Worm (Caenorhabditis elegans) whole organism, early embryonic: ENCODE data around the gene C06G3.3.
A peak's percentile ranks its signal among the peaks of the same experiment; 100 is the strongest.

Source experiments
- B0310.2 ChIP-seq: sonication (generic microtip); optimal IDR thresholded peaks from 2 replicates; lab custom pipeline; 2016; ENCODE audit warnings: mild to moderate bottlenecking, missing genetic modification characterization, missing compliant biosample characterization
- F13C5.2 ChIP-seq: sonication (generic microtip); optimal IDR thresholded peaks from 2 replicates; lab custom pipeline; 2017; ENCODE audit warnings: mild to moderate bottlenecking, missing genetic modification characterization, inconsistent platforms, missing compliant biosample characterization
- aly-1 ChIP-seq: sonication (generic microtip); optimal IDR thresholded peaks from 2 replicates; lab custom pipeline; 2016; ENCODE audit warnings: missing genetic modification characterization, missing compliant biosample characterization
- ama-1 ChIP-seq: fragments of 150-350 bp; optimal IDR thresholded peaks from 2 replicates; lab custom pipeline; 2014
- ceh-13 ChIP-seq: fragments of 200-800 bp; sonication (Bioruptor generic); optimal IDR thresholded peaks from 2 replicates; lab custom pipeline; 2018; ENCODE audit warnings: mild to moderate bottlenecking, missing genetic modification characterization, missing compliant biosample characterization
- ceh-36 ChIP-seq: sonication (generic microtip); optimal IDR thresholded peaks from 2 replicates; lab custom pipeline; 2016; ENCODE audit warnings: missing genetic modification characterization, inconsistent platforms, missing compliant biosample characterization
- ets-7 ChIP-seq: sonication (generic microtip); optimal IDR thresholded peaks from 2 replicates; lab custom pipeline; 2016; ENCODE audit warnings: missing genotype, missing genetic modification characterization, missing compliant biosample characterization
- flt-1 ChIP-seq: fragments of 200-800 bp; sonication (Bioruptor generic); IDR thresholded peaks from 2 replicates; pipeline ENCODE4 v1.3.6; 2022; ENCODE audit warnings: missing genetic modification characterization, missing compliant biosample characterization
- hmbx-1 ChIP-seq: sonication (generic microtip); optimal IDR thresholded peaks from 2 replicates; lab custom pipeline; 2016; ENCODE audit warnings: mild to moderate bottlenecking, missing genetic modification characterization, missing compliant biosample characterization
- hmg-4 ChIP-seq: fragments of 200-800 bp; sonication (Bioruptor generic); optimal IDR thresholded peaks from 2 replicates; lab custom pipeline; 2018; ENCODE audit warnings: mild to moderate bottlenecking, missing genetic modification characterization, missing compliant biosample characterization
- hnd-1 ChIP-seq: sonication (generic microtip); optimal IDR thresholded peaks from 2 replicates; lab custom pipeline; 2016; ENCODE audit warnings: missing genetic modification characterization, missing compliant biosample characterization
- pes-1 ChIP-seq: fragments of 200-800 bp; sonication (Bioruptor generic); IDR thresholded peaks from 2 replicates; pipeline ENCODE4 v1.3.6; 2022; ENCODE audit warnings: missing genetic modification reagents, missing genetic modification characterization, missing compliant biosample characterization
- scrt-1 ChIP-seq: fragments of 200-800 bp; sonication (Bioruptor generic); IDR thresholded peaks from 2 replicates; pipeline ENCODE4 v1.3.6; 2022; ENCODE audit warnings: missing genetic modification characterization, missing compliant biosample characterization
- sea-1 ChIP-seq: fragments of 200-800 bp; sonication (Bioruptor generic); conservative IDR thresholded peaks from 2 replicates; pipeline ENCODE4 v1.3.6; 2022; ENCODE audit warnings: missing genetic modification characterization, missing compliant biosample characterization
- tbx-11 ChIP-seq: fragments of 200-800 bp; sonication (Bioruptor generic); IDR thresholded peaks from 2 replicates; pipeline ENCODE4 v1.3.6; 2022; ENCODE audit warnings: missing genetic modification characterization, missing compliant biosample characterization
- tbx-37 ChIP-seq: fragments of 200-800 bp; sonication (Bioruptor generic); conservative IDR thresholded peaks from 2 replicates; pipeline ENCODE4 v1.3.6; 2022; ENCODE audit warnings: missing genetic modification reagents, missing genetic modification characterization, missing compliant biosample characterization
- tra-4 ChIP-seq: sonication (generic microtip); optimal IDR thresholded peaks from 2 replicates; lab custom pipeline; 2017; ENCODE audit warnings: missing genetic modification characterization, missing compliant biosample characterization

C06G3.3 gene

ce11 chrIV:7022227-7022626 lies 13.7 kb upstream of the C06G3.3 start:
- no peak for TF ChIP-seq hmbx-1 (tag; lab: Kevin White, UChicago)
- TF ChIP-seq ets-7 (tag; lab: Kevin White, UChicago), result no peak
- no peak for TF ChIP-seq flt-1 (GFP tag; lab: Robert Waterston, UW)
- TF ChIP-seq hnd-1, result no peak
- TF ChIP-seq F13C5.2 (tag; lab: Kevin White, UChicago), result no peak
- no peak for TF ChIP-seq pes-1 (GFP tag; lab: Robert Waterston, UW)
- no peak for TF ChIP-seq tbx-11 (GFP tag; lab: Robert Waterston, UW)
- no peak for TF ChIP-seq sea-1 (GFP tag; lab: Robert Waterston, UW)
- no peak for TF ChIP-seq scrt-1 (GFP tag; lab: Robert Waterston, UW)
- TF ChIP-seq ceh-13 (GFP tag; lab: Kevin White, UChicago), result no peak
- no peak for TF ChIP-seq ceh-36 (tag; lab: Kevin White, UChicago)
- no peak for TF ChIP-seq tbx-37 (GFP tag; lab: Robert Waterston, UW)
- TF ChIP-seq ama-1 (lab: Kevin White, UChicago), result no peak
- TF ChIP-seq B0310.2 (tag; lab: Kevin White, UChicago), result no peak
- TF ChIP-seq aly-1, result no peak
- TF ChIP-seq tra-4, result no peak
- no peak for TF ChIP-seq hmg-4 (GFP tag; lab: Kevin White, UChicago)

DNA sequence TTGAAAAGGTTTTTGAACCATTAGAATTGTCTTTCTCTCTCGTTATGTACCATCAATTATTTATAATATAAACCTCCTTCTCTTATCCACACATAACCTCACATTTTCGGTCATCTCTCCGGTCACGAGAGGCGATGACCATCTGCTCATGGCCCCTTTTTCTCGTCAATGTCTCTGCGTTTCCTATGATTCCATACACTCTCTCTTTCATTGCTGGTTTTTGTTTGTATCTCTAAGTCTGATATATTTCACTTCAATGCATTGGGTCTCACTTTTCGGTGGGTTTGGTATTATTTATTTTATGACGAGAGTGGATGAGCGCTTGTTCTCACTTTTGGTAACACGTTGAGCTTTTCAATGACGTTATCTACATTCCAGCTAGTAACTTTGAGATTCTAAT lies 12.9 kb upstream of the C06G3.3 start:
- TF ChIP-seq ets-7 (tag; lab: Kevin White, UChicago) (no peak), tra-4 (no peak), ceh-36 (tag; lab: Kevin White, UChicago) (no peak), F13C5.2 (tag; lab: Kevin White, UChicago) (peak; percentile 68), pes-1 (GFP tag; lab: Robert Waterston, UW) (no peak), hmg-4 (GFP tag; lab: Kevin White, UChicago) (peak; percentile 55), aly-1 (no peak), B0310.2 (tag; lab: Kevin White, UChicago) (no peak)

ce11 chrIV:7023858-7024257 lies 12.1 kb upstream of the C06G3.3 start, which contains the start of gene adah-1:
adah-1 (plus strand) TSS chrIV:7024211.
- TF ChIP-seq pes-1 (GFP tag; lab: Robert Waterston, UW) (no peak), hmbx-1 (tag; lab: Kevin White, UChicago) (no peak), hnd-1 (no peak), ceh-13 (GFP tag; lab: Kevin White, UChicago) (no peak), aly-1 (no peak), tbx-37 (GFP tag; lab: Robert Waterston, UW) (no peak), hmg-4 (GFP tag; lab: Kevin White, UChicago) (no peak), sea-1 (GFP tag; lab: Robert Waterston, UW) (no peak), F13C5.2 (tag; lab: Kevin White, UChicago) (no peak), B0310.2 (tag; lab: Kevin White, UChicago) (no peak), flt-1 (GFP tag; lab: Robert Waterston, UW) (no peak), tbx-11 (GFP tag; lab: Robert Waterston, UW) (no peak), ceh-36 (tag; lab: Kevin White, UChicago) (no peak), tra-4 (no peak)

- TF ChIP-seq hnd-1 (no peak), tra-4 (no peak), hmg-4 (GFP tag; lab: Kevin White, UChicago) (no peak), aly-1 (no peak), ets-7 (tag; lab: Kevin White, UChicago) (no peak), ama-1 (lab: Kevin White, UChicago) (no peak), ceh-13 (GFP tag; lab: Kevin White, UChicago) (no peak), tbx-11 (GFP tag; lab: Robert Waterston, UW) (no peak), flt-1 (GFP tag; lab: Robert Waterston, UW) (no peak), F13C5.2 (tag; lab: Kevin White, UChicago) (no peak), ceh-36 (tag; lab: Kevin White, UChicago) (no peak), B0310.2 (tag; lab: Kevin White, UChicago) (no peak)
Observed at ce11 chrIV:7024829-7025228, 11.1 kb upstream of the C06G3.3 start.

DNA sequence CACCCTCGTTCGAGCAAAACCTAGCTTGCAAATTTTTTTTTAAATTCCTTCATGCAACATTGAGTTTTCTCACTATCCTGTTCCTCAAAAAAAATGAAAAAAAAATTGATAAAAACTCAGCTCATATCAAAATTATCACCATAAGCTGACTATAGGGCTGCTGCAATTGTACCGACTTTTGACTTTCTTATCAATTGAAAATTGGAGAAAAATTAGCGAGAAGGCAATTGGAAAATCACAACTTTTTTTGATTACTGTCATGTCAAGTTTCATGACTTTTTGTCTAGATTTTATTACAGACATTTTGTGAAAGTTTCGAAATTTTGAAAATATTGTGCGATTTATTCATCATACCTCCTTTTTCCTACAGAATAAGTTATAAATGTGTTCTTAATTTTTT lies 10.1 kb upstream of the C06G3.3 start:
- no peak for TF ChIP-seq tra-4
- TF ChIP-seq hnd-1, result no peak
- no peak for TF ChIP-seq tbx-11 (GFP tag; lab: Robert Waterston, UW)
- no peak for TF ChIP-seq scrt-1 (GFP tag; lab: Robert Waterston, UW)
- no peak for TF ChIP-seq hmg-4 (GFP tag; lab: Kevin White, UChicago)
- TF ChIP-seq flt-1 (GFP tag; lab: Robert Waterston, UW), result no peak
- no peak for TF ChIP-seq ama-1 (lab: Kevin White, UChicago)
- no peak for TF ChIP-seq B0310.2 (tag; lab: Kevin White, UChicago)
- TF ChIP-seq hmbx-1 (tag; lab: Kevin White, UChicago), result no peak
- TF ChIP-seq aly-1, result no peak
- TF ChIP-seq ceh-13 (GFP tag; lab: Kevin White, UChicago), result no peak
- no peak for TF ChIP-seq ceh-36 (tag; lab: Kevin White, UChicago)
- no peak for TF ChIP-seq tbx-37 (GFP tag; lab: Robert Waterston, UW)
- TF ChIP-seq ets-7 (tag; lab: Kevin White, UChicago), result no peak
- TF ChIP-seq sea-1 (GFP tag; lab: Robert Waterston, UW), result no peak
- TF ChIP-seq F13C5.2 (tag; lab: Kevin White, UChicago), result no peak
- TF ChIP-seq pes-1 (GFP tag; lab: Robert Waterston, UW), result no peak

ce11 chrIV:7031019-7031418 lies 4.9 kb upstream of the C06G3.3 start:
- TF ChIP-seq hmbx-1 (tag; lab: Kevin White, UChicago) (no peak), ceh-36 (tag; lab: Kevin White, UChicago) (no peak), flt-1 (GFP tag; lab: Robert Waterston, UW) (no peak), tbx-37 (GFP tag; lab: Robert Waterston, UW) (no peak), hmg-4 (GFP tag; lab: Kevin White, UChicago) (no peak), tbx-11 (GFP tag; lab: Robert Waterston, UW) (no peak), aly-1 (no peak), F13C5.2 (tag; lab: Kevin White, UChicago) (no peak), B0310.2 (tag; lab: Kevin White, UChicago) (no peak), tra-4 (no peak), ama-1 (lab: Kevin White, UChicago) (no peak), sea-1 (GFP tag; lab: Robert Waterston, UW) (no peak), hnd-1 (no peak), ceh-13 (GFP tag; lab: Kevin White, UChicago) (no peak)
